Worm (Caenorhabditis elegans) whole organism, L3 larva: Measurements from ENCODE around the gene F56C3.4.

Experiments
- R02D3.7 ChIP-seq: fragments of 150-350 bp; optimal IDR thresholded peaks from 2 replicates; lab custom pipeline; 2014; ENCODE audit warnings: missing biosample characterization, missing genetic modification characterization
- ZK546.5 ChIP-seq: sonication (generic microtip); optimal IDR thresholded peaks from 2 replicates; lab custom pipeline; 2017; ENCODE audit warnings: missing biosample characterization, missing genetic modification characterization
- aly-2 ChIP-seq: fragments of 150-350 bp; optimal IDR thresholded peaks from 2 replicates; lab custom pipeline; 2014; ENCODE audit warnings: missing biosample characterization, missing genetic modification characterization
- ama-1 ChIP-seq: fragments of 150-350 bp; optimal IDR thresholded peaks from 2 replicates; lab custom pipeline; 2018
- ceh-16 ChIP-seq: sonication (generic microtip); optimal IDR thresholded peaks from 2 replicates; lab custom pipeline; 2017; ENCODE audit warnings: missing biosample characterization, missing genetic modification characterization
- ceh-28 ChIP-seq: fragments of 150-350 bp; optimal IDR thresholded peaks from 2 replicates; lab custom pipeline; 2014; ENCODE audit warnings: missing biosample characterization, missing genetic modification reagents, missing genetic modification characterization
- ceh-82 ChIP-seq: fragments of 150-350 bp; optimal IDR thresholded peaks from 2 replicates; lab custom pipeline; 2014; ENCODE audit warnings: missing biosample characterization, missing genetic modification characterization
- ceh-9 ChIP-seq: sonication (generic microtip); optimal IDR thresholded peaks from 2 replicates; lab custom pipeline; 2018; ENCODE audit warnings: missing biosample characterization, missing genetic modification characterization
- daf-12 ChIP-seq: fragments of 150-350 bp; optimal IDR thresholded peaks from 2 replicates; lab custom pipeline; 2014; ENCODE audit warnings: missing biosample characterization, missing genetic modification reagents, missing genetic modification characterization
- egl-27 ChIP-seq: sonication (generic microtip); optimal IDR thresholded peaks from 4 replicates; lab custom pipeline; 2017; ENCODE audit warnings: missing biosample characterization, missing genetic modification reagents, missing genetic modification characterization
- egl-5 ChIP-seq: fragments of 150-350 bp; optimal IDR thresholded peaks from 2 replicates; lab custom pipeline; 2017; ENCODE audit warnings: missing biosample characterization, missing genetic modification reagents, missing genetic modification characterization, inconsistent platforms
- elt-1 ChIP-seq: fragments of 150-350 bp; optimal IDR thresholded peaks from 2 replicates; lab custom pipeline; 2014; ENCODE audit warnings: missing biosample characterization, missing genetic modification characterization
- elt-2 ChIP-seq: sonication (generic microtip); optimal IDR thresholded peaks from 2 replicates; lab custom pipeline; 2016; ENCODE audit warnings: missing genetic modification reagents, mild to moderate bottlenecking, missing genetic modification characterization, missing compliant biosample characterization
- elt-3 ChIP-seq, 3 experiments: fragments of 150-350 bp in 1 of 3; sonication (generic microtip) in 2 of 3; optimal IDR thresholded peaks; 2 replicates in 2 of 3; 4 replicates in 1 of 3; lab custom pipeline; 2014 to 2017; ENCODE audit warnings: missing biosample characterization in 3 of 3, missing genetic modification characterization in 3 of 3
- eor-1 ChIP-seq, 2 experiments: fragments of 150-350 bp; optimal IDR thresholded peaks; 2 replicates each; lab custom pipeline; 2014 to 2018; ENCODE audit warnings: missing biosample characterization in 2 of 2, missing genetic modification characterization in 2 of 2
- fkh-10 ChIP-seq: sonication (generic microtip); optimal IDR thresholded peaks from 2 replicates; lab custom pipeline; 2017; ENCODE audit warnings: missing biosample characterization, missing genetic modification reagents, missing genetic modification characterization
- fkh-2 ChIP-seq: fragments of 150-350 bp; optimal IDR thresholded peaks from 2 replicates; lab custom pipeline; 2014; ENCODE audit warnings: missing biosample characterization, missing genetic modification reagents, missing genetic modification characterization
- fos-1 ChIP-seq: fragments of 150-350 bp; optimal IDR thresholded peaks from 2 replicates; lab custom pipeline; 2014; ENCODE audit warnings: missing biosample characterization, missing genetic modification characterization
- hmg-11 ChIP-seq: sonication (generic microtip); optimal IDR thresholded peaks from 2 replicates; lab custom pipeline; 2016; ENCODE audit warnings: missing genetic modification characterization, missing compliant biosample characterization
- jun-1 ChIP-seq: fragments of 150-350 bp; optimal IDR thresholded peaks from 2 replicates; lab custom pipeline; 2014; ENCODE audit warnings: missing biosample characterization, missing genetic modification reagents, missing genetic modification characterization
- lin-15B ChIP-seq: fragments of 150-350 bp; optimal IDR thresholded peaks from 2 replicates; lab custom pipeline; 2014; ENCODE audit warnings: missing biosample characterization, missing genetic modification characterization
- lin-39 ChIP-seq: fragments of 150-350 bp; optimal IDR thresholded peaks from 2 replicates; lab custom pipeline; 2018; ENCODE audit warnings: missing biosample characterization, missing genetic modification reagents, missing genetic modification characterization
- lsy-12 ChIP-seq: sonication (generic microtip); optimal IDR thresholded peaks from 2 replicates; lab custom pipeline; 2016; ENCODE audit warnings: mild to moderate bottlenecking, missing genetic modification characterization, missing compliant biosample characterization
- mdl-1 ChIP-seq: fragments of 150-350 bp; optimal IDR thresholded peaks from 2 replicates; lab custom pipeline; 2014; ENCODE audit warnings: missing biosample characterization, missing genetic modification characterization
- mml-1 ChIP-seq: fragments of 150-350 bp; sonication (generic microtip); optimal IDR thresholded peaks from 3 replicates; lab custom pipeline; 2014; ENCODE audit warnings: missing biosample characterization, missing genetic modification characterization
- nfya-1 ChIP-seq: sonication (generic microtip); optimal IDR thresholded peaks from 2 replicates; lab custom pipeline; 2017; ENCODE audit warnings: missing genetic modification characterization, mild to moderate bottlenecking, missing compliant biosample characterization, antibody characterized with exemption, moderate library complexity; ENCODE audit not compliant: insufficient read depth
- nhr-11 ChIP-seq: fragments of 150-350 bp; optimal IDR thresholded peaks from 2 replicates; lab custom pipeline; 2014; ENCODE audit warnings: missing biosample characterization, missing genetic modification characterization
- nhr-12 ChIP-seq: fragments of 150-350 bp; optimal IDR thresholded peaks from 2 replicates; lab custom pipeline; 2014; ENCODE audit warnings: missing biosample characterization, missing genetic modification characterization
- nhr-23 ChIP-seq: fragments of 150-350 bp; optimal IDR thresholded peaks from 2 replicates; lab custom pipeline; 2014; ENCODE audit warnings: missing biosample characterization, missing genetic modification reagents, missing genetic modification characterization
- nhr-237 ChIP-seq: fragments of 150-350 bp; optimal IDR thresholded peaks from 2 replicates; lab custom pipeline; 2014; ENCODE audit warnings: missing biosample characterization, missing genetic modification characterization
- nhr-25 ChIP-seq: sonication (generic microtip); optimal IDR thresholded peaks from 2 replicates; lab custom pipeline; 2017; ENCODE audit warnings: missing biosample characterization, missing genetic modification characterization
- nhr-28 ChIP-seq: fragments of 150-350 bp; optimal IDR thresholded peaks from 2 replicates; lab custom pipeline; 2014; ENCODE audit warnings: missing biosample characterization, missing genetic modification characterization
- nhr-43 ChIP-seq: sonication (generic microtip); optimal IDR thresholded peaks from 2 replicates; lab custom pipeline; 2016; ENCODE audit warnings: mild to moderate bottlenecking, missing genetic modification characterization, missing compliant biosample characterization; ENCODE audit not compliant: poor library complexity, severe bottlenecking
- nhr-67 ChIP-seq: fragments of 150-350 bp; optimal IDR thresholded peaks from 2 replicates; lab custom pipeline; 2014; ENCODE audit warnings: missing biosample characterization, missing genetic modification characterization
- nhr-76 ChIP-seq: fragments of 150-350 bp; sonication (generic microtip); optimal IDR thresholded peaks from 5 replicates; lab custom pipeline; 2014; ENCODE audit warnings: missing biosample characterization, missing genetic modification characterization
- nhr-77 ChIP-seq: fragments of 150-350 bp; optimal IDR thresholded peaks from 2 replicates; lab custom pipeline; 2014; ENCODE audit warnings: missing biosample characterization, missing genetic modification characterization
- pha-4 ChIP-seq: fragments of 150-350 bp; optimal IDR thresholded peaks from 2 replicates; lab custom pipeline; 2014; ENCODE audit warnings: missing biosample characterization, missing genetic modification reagents, missing genetic modification characterization
- pqm-1 ChIP-seq: fragments of 150-350 bp; optimal IDR thresholded peaks from 2 replicates; lab custom pipeline; 2017; ENCODE audit warnings: missing biosample characterization, missing genetic modification characterization, inconsistent platforms
- sea-2 ChIP-seq: fragments of 150-350 bp; sonication (generic microtip); optimal IDR thresholded peaks from 4 replicates; lab custom pipeline; 2014; ENCODE audit warnings: missing biosample characterization, missing genetic modification reagents, missing genetic modification characterization
- skn-1 ChIP-seq: fragments of 150-350 bp; optimal IDR thresholded peaks from 2 replicates; lab custom pipeline; 2014; ENCODE audit warnings: missing biosample characterization, missing genetic modification characterization
- snpc-4 ChIP-seq: fragments of 150-350 bp; optimal IDR thresholded peaks from 2 replicates; lab custom pipeline; 2014; ENCODE audit warnings: missing biosample characterization, missing genetic modification characterization
- tbx-2 ChIP-seq: sonication (generic microtip); optimal IDR thresholded peaks from 2 replicates; lab custom pipeline; 2016; ENCODE audit warnings: mild to moderate bottlenecking, missing genetic modification characterization, missing compliant biosample characterization
- unc-39 ChIP-seq: sonication (generic microtip); optimal IDR thresholded peaks from 4 replicates; lab custom pipeline; 2017; ENCODE audit warnings: missing biosample characterization, missing genetic modification characterization
- unc-62 ChIP-seq: fragments of 150-350 bp; sonication (generic microtip); optimal IDR thresholded peaks from 4 replicates; lab custom pipeline; 2014; ENCODE audit warnings: missing biosample characterization, missing genetic modification reagents, missing genetic modification characterization
- zag-1 ChIP-seq: fragments of 150-350 bp; optimal IDR thresholded peaks from 2 replicates; lab custom pipeline; 2014; ENCODE audit warnings: missing biosample characterization, missing genetic modification characterization
- ztf-11 ChIP-seq: fragments of 150-350 bp; optimal IDR thresholded peaks from 2 replicates; lab custom pipeline; 2014; ENCODE audit warnings: missing biosample characterization, missing genetic modification characterization
- ztf-4 ChIP-seq: fragments of 150-350 bp; optimal IDR thresholded peaks from 2 replicates; lab custom pipeline; 2014; ENCODE audit warnings: missing biosample characterization, missing genetic modification characterization

Gene F56C3.4

DNA sequence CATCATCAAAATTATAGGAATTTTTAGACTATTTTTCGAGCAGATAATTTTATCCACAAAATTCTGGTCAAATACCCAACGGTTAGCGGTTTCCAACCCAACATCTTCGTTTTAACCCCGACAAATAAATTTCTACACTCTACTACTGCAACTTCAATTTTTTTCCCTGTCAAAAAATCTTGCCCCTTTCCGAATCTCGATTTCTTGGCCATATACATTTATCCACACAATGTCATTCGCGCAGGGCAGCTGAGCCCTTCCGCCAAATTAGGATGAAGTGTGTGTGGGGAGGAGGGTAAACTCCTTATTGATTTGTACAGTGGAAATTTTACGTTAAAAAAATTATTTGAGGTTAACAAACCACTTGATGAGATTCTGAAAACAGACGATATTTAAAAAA, 15.7 kb downstream of the F56C3.4 start:
- TF ChIP-seq lin-15B = peak; percentile 38
- TF ChIP-seq tbx-2 (tag; lab: Kevin White, UChicago) = peak; percentile 98
- peak; percentile 92 for TF ChIP-seq nfya-1
- peak in 1 of 2 experiments; percentile 81 for TF ChIP-seq eor-1 (tag; optimal IDR thresholded peaks at IDR 0.05; lab: Kevin White, UChicago)
- peak; percentile 69 for TF ChIP-seq daf-12
- TF ChIP-seq ama-1 = no peak
- peak; percentile 50 to 96 (median 81) for TF ChIP-seq elt-3 (tag; optimal IDR thresholded peaks at IDR 0.05; lab: Kevin White, UChicago)
- TF ChIP-seq unc-62 = peak; percentile 87
- peak; percentile 72 for TF ChIP-seq ztf-4 (tag; lab: Kevin White, UChicago)
- peak; percentile 90 for TF ChIP-seq R02D3.7 (tag; lab: Kevin White, UChicago)
- TF ChIP-seq nhr-11 (tag; lab: Kevin White, UChicago) = peak; percentile 94
- TF ChIP-seq mdl-1 (tag; lab: Kevin White, UChicago) = peak; percentile 80
- no peak for TF ChIP-seq ceh-9
- TF ChIP-seq ceh-82 (tag; lab: Kevin White, UChicago) = peak; percentile 97
- peak; percentile 97 for TF ChIP-seq fkh-10 (GFP tag; lab: Kevin White, UChicago)
- peak; percentile 92 for TF ChIP-seq lsy-12
- peak; percentile 26 for TF ChIP-seq nhr-12 (tag; lab: Kevin White, UChicago)
- no peak for TF ChIP-seq mml-1 (tag; lab: Kevin White, UChicago)
- TF ChIP-seq ZK546.5 = no peak
- peak; percentile 77 for TF ChIP-seq pqm-1 (tag; lab: Kevin White, UChicago)
- peak; percentile 83 for TF ChIP-seq zag-1 (tag; lab: Kevin White, UChicago)
- TF ChIP-seq egl-5 (tag; lab: Kevin White, UChicago) = peak; percentile 83
- peak; percentile 43 for TF ChIP-seq nhr-67
- peak; percentile 93 for TF ChIP-seq egl-27 (tag; lab: Kevin White, UChicago)
- peak; percentile 97 for TF ChIP-seq nhr-25
- TF ChIP-seq nhr-28 (tag; lab: Kevin White, UChicago) = peak; percentile 81
- TF ChIP-seq lin-39 (tag; lab: Kevin White, UChicago) = peak; percentile 97
- peak; percentile 99 for TF ChIP-seq ceh-28
- peak; percentile 93 for TF ChIP-seq fos-1 (tag; lab: Kevin White, UChicago)
- TF ChIP-seq fkh-2 (tag; lab: Kevin White, UChicago) = peak; percentile 59
- TF ChIP-seq pha-4 (tag; lab: Kevin White, UChicago) = peak; percentile 97
- peak; percentile 91 for TF ChIP-seq aly-2 (tag; lab: Kevin White, UChicago)
- peak; percentile 97 for TF ChIP-seq nhr-23 (tag; lab: Kevin White, UChicago)
- peak; percentile 97 for TF ChIP-seq hmg-11 (tag; lab: Kevin White, UChicago)
- TF ChIP-seq nhr-237 (tag; lab: Kevin White, UChicago) = peak; percentile 72
- TF ChIP-seq sea-2 (GFP tag; lab: Kevin White, UChicago) = no peak
- no peak for TF ChIP-seq ztf-11 (tag; lab: Kevin White, UChicago)
- peak; percentile 83 for TF ChIP-seq ceh-16
- peak; percentile 97 for TF ChIP-seq nhr-77 (tag; lab: Kevin White, UChicago)
- TF ChIP-seq skn-1 (tag; lab: Kevin White, UChicago) = peak; percentile 96
- TF ChIP-seq nhr-43 (tag; lab: Kevin White, UChicago) = peak; percentile 98
- TF ChIP-seq elt-1 (tag; lab: Kevin White, UChicago) = peak; percentile 79
- peak; percentile 67 for TF ChIP-seq nhr-76 (tag; lab: Kevin White, UChicago)
- peak; percentile 95 for TF ChIP-seq snpc-4 (tag; lab: Kevin White, UChicago)
- TF ChIP-seq jun-1 (tag; lab: Kevin White, UChicago) = peak; percentile 99
- peak; percentile 45 for TF ChIP-seq unc-39
- TF ChIP-seq elt-2 (tag; lab: Kevin White, UChicago) = peak; percentile 78
